Fruit fly (Drosophila melanogaster): ENCODE data around the gene mnd.

The mnd gene

dm6 chr3L:15011638-15012335 is 26.9 kb downstream of the mnd start (continued):
- TF ChIP-seq CG7368 (GFP tag; optimal IDR thresholded peaks at IDR 0.05) = peak; percentile 51
- no peak for TF ChIP-seq CG6854 (GFP tag; optimal IDR thresholded peaks at IDR 0.05)
- peak; percentile 42 for TF ChIP-seq CG9139 (GFP tag; optimal IDR thresholded peaks at IDR 0.05)
- peak; percentile 51 for TF ChIP-seq Smox (GFP tag; optimal IDR thresholded peaks at IDR 0.05)
- peak; percentile 75 for TF ChIP-seq spab (GFP tag; optimal IDR thresholded peaks at IDR 0.05)
- peak; percentile 38 for TF ChIP-seq CG31627 (GFP tag; optimal IDR thresholded peaks at IDR 0.05)
- peak; percentile 71 for TF ChIP-seq Sox14 (GFP tag; optimal IDR thresholded peaks at IDR 0.05)
- TF ChIP-seq Hr38 (GFP tag; optimal IDR thresholded peaks at IDR 0.05) = no peak
- TF ChIP-seq CG6163 (GFP tag; IDR thresholded peaks at IDR 0.05) = peak; percentile 87
- TF ChIP-seq pdm3 (GFP tag; optimal IDR thresholded peaks at IDR 0.05) = peak; percentile 77
- peak; percentile 67 for TF ChIP-seq svp (GFP tag)
- peak; percentile 20 for TF ChIP-seq cyc (GFP tag; optimal IDR thresholded peaks at IDR 0.05)
- TF ChIP-seq salr (GFP tag; optimal IDR thresholded peaks at IDR 0.05) = peak; percentile 44 to 72
- peak; percentile 74 for TF ChIP-seq CG8632 (GFP tag; optimal IDR thresholded peaks at IDR 0.05)
- peak; percentile 80 for TF ChIP-seq Eip75B (GFP tag; optimal IDR thresholded peaks at IDR 0.05)
- no peak for TF ChIP-seq Blimp-1 (GFP tag; optimal IDR thresholded peaks at IDR 0.05)
- peak; percentile 73 for TF ChIP-seq CG6276 (GFP tag; optimal IDR thresholded peaks at IDR 0.05)
- peak; percentile 44; the same call in 1 of the 2 replicates for TF ChIP-seq CG11294 (GFP tag; IDR thresholded peaks at IDR 0.05)
- no peak for TF ChIP-seq vri (GFP tag; optimal IDR thresholded peaks at IDR 0.05)
- peak; percentile 82 for TF ChIP-seq OdsH (GFP tag; optimal IDR thresholded peaks at IDR 0.05)
- TF ChIP-seq CG4318 (GFP tag; optimal IDR thresholded peaks at IDR 0.05) = peak; percentile 38
- TF ChIP-seq CG8319 (GFP tag; optimal IDR thresholded peaks at IDR 0.05) = peak; percentile 41
- TF ChIP-seq CG11762 (GFP tag; optimal IDR thresholded peaks at IDR 0.05; ENCODE audit: insufficient read depth) = peak; percentile 54
- peak; percentile 59 for TF ChIP-seq topi (GFP tag; optimal IDR thresholded peaks at IDR 0.05)
- TF ChIP-seq esn (GFP tag; optimal IDR thresholded peaks at IDR 0.05) = peak; percentile 71
- TF ChIP-seq Met (GFP tag; optimal IDR thresholded peaks at IDR 0.05) = peak; percentile 59
- peak; percentile 63 for TF ChIP-seq Lpt (GFP tag; optimal IDR thresholded peaks at IDR 0.05)
- TF ChIP-seq CG8119 (GFP tag; IDR thresholded peaks at IDR 0.05) = peak; percentile 87
- peak; percentile 76 for TF ChIP-seq CG6808 (GFP tag; optimal IDR thresholded peaks at IDR 0.05)
- peak; percentile 64 for TF ChIP-seq CG6792 (GFP tag; optimal IDR thresholded peaks at IDR 0.05)
- peak; percentile 88 for TF ChIP-seq Ets96B (tag; optimal IDR thresholded peaks at IDR 0.05)
- TF ChIP-seq achi (GFP tag; optimal IDR thresholded peaks at IDR 0.05) = peak; percentile 78
- TF ChIP-seq CG34406 (GFP tag; optimal IDR thresholded peaks at IDR 0.05) = peak; percentile 76
- peak; percentile 62 to 81 for TF ChIP-seq ss (GFP tag; optimal IDR thresholded peaks at IDR 0.05)
- peak; percentile 34 for TF ChIP-seq Hr39 (GFP tag; optimal IDR thresholded peaks at IDR 0.05)
- TF ChIP-seq eg (GFP tag; IDR thresholded peaks at IDR 0.05) = peak; percentile 85
- TF ChIP-seq CG15336 (GFP tag; IDR thresholded peaks at IDR 0.05) = peak; percentile 87

- TF ChIP-seq Ets21C (GFP tag; optimal IDR thresholded peaks at IDR 0.05) (no peak), CG6276 (GFP tag; optimal IDR thresholded peaks at IDR 0.05) (peak; percentile 51), ss (GFP tag; optimal IDR thresholded peaks at IDR 0.05) (peak; percentile 23 to 62), Eip93F (GFP tag; optimal IDR thresholded peaks at IDR 0.05) (no peak), esn (GFP tag; optimal IDR thresholded peaks at IDR 0.05) (no peak), Met (GFP tag; optimal IDR thresholded peaks at IDR 0.05) (peak; percentile 3), Eip75B (GFP tag; optimal IDR thresholded peaks at IDR 0.05) (peak; percentile 13), topi (GFP tag; optimal IDR thresholded peaks at IDR 0.05) (peak; percentile 3), CG7368 (GFP tag; optimal IDR thresholded peaks at IDR 0.05) (peak; percentile 6), CG3032 (tag; optimal IDR thresholded peaks at IDR 0.05) (peak; percentile 64), pdm3 (GFP tag; optimal IDR thresholded peaks at IDR 0.05) (peak; percentile 39), CG15336 (GFP tag; IDR thresholded peaks at IDR 0.05) (peak; percentile 26; the same call in 1 of the 2 replicates), fd59A (GFP tag; optimal IDR thresholded peaks at IDR 0.05) (peak; percentile 21), CG6163 (GFP tag; IDR thresholded peaks at IDR 0.05) (no peak), Gug (GFP tag; IDR thresholded peaks at IDR 0.05) (no peak), Eip78C (GFP tag) (peak; percentile 75), fd85E (GFP tag; optimal IDR thresholded peaks at IDR 0.05) (no peak), CG11762 (GFP tag; optimal IDR thresholded peaks at IDR 0.05; ENCODE audit: insufficient read depth) (peak; percentile 30), CG11902 (GFP tag; optimal IDR thresholded peaks at IDR 0.05) (no peak), Smox (GFP tag; optimal IDR thresholded peaks at IDR 0.05) (no peak), CG8119 (GFP tag; IDR thresholded peaks at IDR 0.05) (peak; percentile 52; the same call in 2 of the 3 replicates), svp (GFP tag) (peak; percentile 51), CG10631 (GFP tag; optimal IDR thresholded peaks at IDR 0.05) (peak; percentile 35), Hr39 (GFP tag; optimal IDR thresholded peaks at IDR 0.05) (peak; percentile 12), Sox102F (GFP tag; optimal IDR thresholded peaks at IDR 0.05) (no peak), CG1621 (tag; optimal IDR thresholded peaks at IDR 0.05) (peak; percentile 47)
Observed at dm6 chr3L:15013296-15013695, 28.4 kb downstream of the mnd start.

All from whole organism, prepupa.